Fruit fly (Drosophila melanogaster): Measurements from ENCODE around the gene CG14860.

DNA sequence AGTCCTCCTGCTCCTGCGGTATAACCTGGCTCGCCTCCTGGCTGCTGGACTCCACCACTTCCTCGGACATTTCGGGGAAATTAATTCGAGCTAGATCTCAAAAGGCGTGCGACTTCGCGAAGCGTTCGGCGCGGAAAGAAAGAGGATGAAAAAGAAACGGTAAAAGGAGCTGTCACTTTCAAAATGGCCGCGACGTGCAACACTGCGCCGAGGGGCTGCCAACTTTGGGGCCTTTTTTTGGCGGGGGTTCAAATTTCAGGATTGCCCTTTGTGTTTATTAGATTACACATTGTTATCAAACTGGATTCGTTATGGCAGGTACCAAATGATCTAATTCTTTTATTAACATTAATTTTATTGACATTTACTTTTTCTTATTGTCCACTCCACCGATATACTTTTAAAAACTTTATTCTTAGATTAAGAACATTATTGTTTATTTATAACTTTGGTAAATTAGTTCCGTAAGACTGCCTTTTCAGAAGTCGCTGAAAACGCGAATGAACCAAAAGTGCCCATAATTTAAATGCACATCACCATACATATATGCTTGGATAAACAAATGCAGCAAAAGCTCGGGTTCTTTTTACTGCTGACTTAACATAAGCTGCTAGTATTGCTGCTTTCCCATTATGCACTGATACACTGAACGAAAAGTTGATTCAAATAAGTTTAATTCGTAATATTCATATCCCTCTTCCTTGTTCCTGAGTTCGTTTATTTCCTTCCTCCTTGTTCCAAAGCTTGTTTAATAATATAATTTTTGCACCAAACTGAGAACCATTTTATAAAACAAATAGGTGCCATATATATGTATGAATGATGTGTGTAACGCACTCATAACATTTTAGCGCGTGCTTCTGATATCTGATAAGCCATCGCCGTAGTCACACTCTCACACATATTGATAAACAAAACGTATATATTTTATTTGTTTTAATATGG, 7.1 kb downstream of the CG14860 start, which contains the start of gene RpS5b:
- TF ChIP-seq pum (GFP tag; optimal IDR thresholded peaks at IDR 0.05) (no peak), peb (GFP tag; IDR thresholded peaks at IDR 0.05) (no peak), Xrp1 (GFP tag; IDR thresholded peaks at IDR 0.05) (no peak), CG15073 (GFP tag; optimal IDR thresholded peaks at IDR 0.05) (no peak), yki (optimal IDR thresholded peaks at IDR 0.05) (no peak), Asciz (GFP tag; optimal IDR thresholded peaks at IDR 0.05) (no peak), B-H1 (GFP tag; IDR thresholded peaks at IDR 0.05) (no peak)

Data from whole organism, embryonic.